Worm (Caenorhabditis elegans): ENCODE results near the gene Y38F1A.1.

DNA sequence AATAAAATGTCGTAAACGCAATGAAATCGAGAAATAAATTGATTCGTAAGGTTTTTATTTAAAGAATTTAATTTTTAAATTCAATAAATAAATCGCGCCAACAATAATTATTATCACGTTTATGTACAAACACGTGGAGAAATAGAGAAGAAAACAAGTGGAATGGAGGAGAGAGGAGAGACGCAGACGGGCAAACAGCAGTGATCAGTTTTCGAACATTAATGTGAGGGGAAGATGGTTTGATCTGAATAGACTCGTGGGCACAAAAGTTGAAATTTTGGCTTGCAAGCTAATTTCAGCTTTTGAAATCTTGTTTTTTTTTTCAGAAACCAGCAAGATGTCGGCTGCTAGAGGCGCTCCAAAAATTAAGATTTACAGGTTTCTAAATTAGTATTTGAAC, 41.7 kb upstream of the Y38F1A.1 start, which contains the start of gene hphd-1:
- no peak for TF ChIP-seq ztf-23 (GFP tag; IDR thresholded peaks at IDR 0.05)
- no peak for TF ChIP-seq klf-2 (GFP tag; conservative IDR thresholded peaks at IDR 0.05)
- no peak for TF ChIP-seq flt-1 (GFP tag; IDR thresholded peaks at IDR 0.05)
- TF ChIP-seq ref-1 (GFP tag; conservative IDR thresholded peaks at IDR 0.05): no peak
- no peak for TF ChIP-seq tab-1 (GFP tag; IDR thresholded peaks at IDR 0.05)
- TF ChIP-seq ztf-29 (GFP tag; IDR thresholded peaks at IDR 0.05): no peak
- TF ChIP-seq T22C8.4 (GFP tag; IDR thresholded peaks at IDR 0.05): no peak
- TF ChIP-seq cog-1 (tag; optimal IDR thresholded peaks at IDR 0.05): no peak
- TF ChIP-seq med-1 (GFP tag; optimal IDR thresholded peaks at IDR 0.05; ENCODE audit: insufficient read depth): no peak

Measured in whole organism, midembryonic.